Fruit fly (Drosophila melanogaster) whole organism, embryonic: ENCODE data around the gene CG12290.

Experiments used
- Abd-B ChIP-seq: fragments of 200-800 bp; sonication (Bioruptor generic); optimal IDR thresholded peaks from 2 replicates; lab custom pipeline; 2018; ENCODE audit warnings: missing biosample characterization, mild to moderate bottlenecking, missing genetic modification characterization, moderate library complexity
- Atf6 ChIP-seq: fragments of 200-800 bp; sonication (Bioruptor generic); IDR thresholded peaks from 2 replicates; pipeline ENCODE4 v1.3.6; 2022; ENCODE audit warnings: missing biosample characterization, missing genetic modification characterization
- CG1024 ChIP-seq: fragments of 200-800 bp; sonication (Bioruptor generic); IDR thresholded peaks from 2 replicates; pipeline ENCODE4 v1.3.6; 2022; ENCODE audit warnings: missing biosample characterization, missing genetic modification characterization
- CG10274 ChIP-seq: fragments of 200-800 bp; sonication (Bioruptor generic); optimal IDR thresholded peaks from 3 replicates; lab custom pipeline; 2017; ENCODE audit warnings: missing biosample characterization, mild to moderate bottlenecking, missing genetic modification characterization
- CG10366 ChIP-seq: fragments of 200-800 bp; sonication (Bioruptor generic); IDR thresholded peaks from 2 replicates; pipeline ENCODE4 v1.3.6; 2022; ENCODE audit warnings: missing biosample characterization, missing genetic modification characterization
- CG10979 ChIP-seq: fragments of 200-800 bp; sonication (Bioruptor generic); optimal IDR thresholded peaks from 2 replicates; lab custom pipeline; 2018; ENCODE audit warnings: missing biosample characterization, mild to moderate bottlenecking, missing genetic modification characterization, moderate library complexity
- CG12942 ChIP-seq: fragments of 200-800 bp; sonication (Bioruptor generic); optimal IDR thresholded peaks from 3 replicates; lab custom pipeline; 2016; ENCODE audit warnings: missing biosample characterization, missing genetic modification characterization
- CG13424 ChIP-seq: fragments of 200-800 bp; sonication (Bioruptor generic); optimal IDR thresholded peaks from 2 replicates; lab custom pipeline; 2019; ENCODE audit warnings: missing biosample characterization, mild to moderate bottlenecking, missing genetic modification characterization, moderate library complexity
- CG13894 ChIP-seq: fragments of 200-800 bp; sonication (Bioruptor generic); optimal IDR thresholded peaks from 3 replicates; lab custom pipeline; 2018; ENCODE audit warnings: missing biosample characterization, mild to moderate bottlenecking, missing genetic modification characterization, moderate library complexity
- CG14014 ChIP-seq: fragments of 200-800 bp; sonication (Bioruptor generic); IDR thresholded peaks from 2 replicates; pipeline ENCODE4 v1.3.6; 2022; ENCODE audit warnings: missing biosample characterization, missing genetic modification characterization
- CG15011 ChIP-seq: fragments of 200-800 bp; sonication (Bioruptor generic); optimal IDR thresholded peaks from 3 replicates; lab custom pipeline; 2018; ENCODE audit warnings: missing biosample characterization, mild to moderate bottlenecking, missing genetic modification characterization
- CG15601 ChIP-seq: fragments of 200-800 bp; sonication (Bioruptor generic); optimal IDR thresholded peaks from 3 replicates; lab custom pipeline; 2019; ENCODE audit warnings: missing biosample characterization, mild to moderate bottlenecking, missing genetic modification characterization, moderate library complexity
- CG2678 ChIP-seq: fragments of 200-800 bp; sonication (Bioruptor generic); optimal IDR thresholded peaks from 3 replicates; lab custom pipeline; 2019; ENCODE audit warnings: missing biosample characterization, mild to moderate bottlenecking, missing genetic modification characterization, moderate library complexity
- CG32772 ChIP-seq: fragments of 200-800 bp; sonication (Bioruptor generic); IDR thresholded peaks from 2 replicates; pipeline ENCODE4 v1.3.6; 2022; ENCODE audit warnings: missing biosample characterization, missing genetic modification characterization
- CG4360 ChIP-seq: fragments of 200-800 bp; sonication (Bioruptor generic); IDR thresholded peaks from 2 replicates; pipeline ENCODE4 v1.3.6; 2022; ENCODE audit warnings: missing biosample characterization, missing genetic modification characterization
- CG6254 ChIP-seq: fragments of 200-800 bp; sonication (Bioruptor generic); optimal IDR thresholded peaks from 3 replicates; lab custom pipeline; 2017; ENCODE audit warnings: mild to moderate bottlenecking, missing biosample characterization, missing genetic modification reagents, missing genetic modification characterization
- CG6654 ChIP-seq: fragments of 200-800 bp; sonication (Bioruptor generic); optimal IDR thresholded peaks from 2 replicates; lab custom pipeline; 2017; ENCODE audit warnings: missing biosample characterization, mild to moderate bottlenecking, missing genetic modification characterization
- CG6854 ChIP-seq: fragments of 200-800 bp; sonication (Bioruptor generic); optimal IDR thresholded peaks from 3 replicates; lab custom pipeline; 2017; ENCODE audit warnings: missing biosample characterization, mild to moderate bottlenecking, missing genetic modification characterization
- CG7271 ChIP-seq: fragments of 200-800 bp; sonication (Bioruptor generic); optimal IDR thresholded peaks from 2 replicates; lab custom pipeline; 2018; ENCODE audit warnings: missing biosample characterization, mild to moderate bottlenecking, missing genetic modification characterization, moderate library complexity
- CG7372 ChIP-seq: fragments of 200-800 bp; sonication (Bioruptor generic); IDR thresholded peaks from 2 replicates; pipeline ENCODE4 v1.3.6; 2022; ENCODE audit warnings: missing biosample characterization, missing genetic modification characterization
- CG8359 ChIP-seq: fragments of 200-800 bp; sonication (Bioruptor generic); optimal IDR thresholded peaks from 2 replicates; lab custom pipeline; 2017; ENCODE audit warnings: missing biosample characterization, mild to moderate bottlenecking, missing genetic modification characterization, borderline replicate concordance
- CG9215 ChIP-seq: fragments of 200-800 bp; sonication (Bioruptor generic); IDR thresholded peaks from 2 replicates; pipeline ENCODE4 v1.3.6; 2022; ENCODE audit warnings: missing biosample characterization, missing genetic modification characterization
- CG9609 ChIP-seq: fragments of 200-800 bp; sonication (Bioruptor generic); optimal IDR thresholded peaks from 3 replicates; lab custom pipeline; 2016; ENCODE audit warnings: missing biosample characterization, missing genetic modification characterization
- CG9876 ChIP-seq: fragments of 200-800 bp; sonication (Bioruptor generic); optimal IDR thresholded peaks from 2 replicates; lab custom pipeline; 2016; ENCODE audit warnings: missing biosample characterization, missing genetic modification characterization
- Dll ChIP-seq: fragments of 200-800 bp; sonication (Bioruptor generic); IDR thresholded peaks from 4 replicates; pipeline ENCODE4 v1.3.6; 2022; ENCODE audit warnings: missing biosample characterization, missing genetic modification characterization; ENCODE audit not compliant: partially characterized antibody
- Doc2 ChIP-seq: fragments of 200-800 bp; sonication (Bioruptor generic); IDR thresholded peaks from 2 replicates; pipeline ENCODE4 v1.3.6; 2022; ENCODE audit warnings: missing biosample characterization, missing genetic modification characterization
- ERR ChIP-seq: fragments of 200-800 bp; sonication (Bioruptor generic); optimal IDR thresholded peaks from 2 replicates; lab custom pipeline; 2016; ENCODE audit warnings: missing biosample characterization, missing genetic modification characterization
- Fer1 ChIP-seq: fragments of 200-800 bp; sonication (Bioruptor generic); optimal IDR thresholded peaks from 2 replicates; lab custom pipeline; 2017; ENCODE audit warnings: missing biosample characterization, mild to moderate bottlenecking, missing genetic modification characterization
- Gug ChIP-seq: fragments of 200-800 bp; sonication (Bioruptor generic); IDR thresholded peaks from 4 replicates; pipeline ENCODE4 v1.3.6; 2022; ENCODE audit warnings: missing biosample characterization, missing genetic modification characterization
- HLH4C ChIP-seq: fragments of 200-800 bp; sonication (Bioruptor generic); IDR thresholded peaks from 3 replicates; pipeline ENCODE4 v1.3.6; 2022; ENCODE audit warnings: missing biosample characterization, missing genetic modification characterization; ENCODE audit not compliant: partially characterized antibody
- HmgZ ChIP-seq: fragments of 200-800 bp; sonication (Bioruptor generic); optimal IDR thresholded peaks from 2 replicates; lab custom pipeline; 2018; ENCODE audit warnings: missing biosample characterization, mild to moderate bottlenecking, missing genetic modification characterization
- Jarid2 ChIP-seq: fragments of 200-800 bp; sonication (Bioruptor generic); optimal IDR thresholded peaks from 3 replicates; lab custom pipeline; 2017; ENCODE audit warnings: mild to moderate bottlenecking, missing biosample characterization, missing genetic modification reagents, missing genetic modification characterization
- Med ChIP-seq: fragments of 200-800 bp; sonication (Bioruptor generic); peaks from one replicate; lab custom pipeline; 2016; ENCODE audit warnings: missing biosample characterization, missing genetic modification characterization, mild to moderate bottlenecking, inconsistent platforms, moderate library complexity
- Ravus ChIP-seq: fragments of 200-800 bp; sonication (Bioruptor generic); IDR thresholded peaks from 2 replicates; pipeline ENCODE4 v1.3.6; 2022; ENCODE audit warnings: missing biosample characterization, missing genetic modification characterization
- Taf1 ChIP-seq: fragments of 200-800 bp; sonication (Bioruptor generic); IDR thresholded peaks from 2 replicates; pipeline ENCODE4 v1.3.6; 2022; ENCODE audit warnings: missing biosample characterization, missing genetic modification characterization
- dan ChIP-seq: fragments of 200-800 bp; sonication (Bioruptor generic); IDR thresholded peaks from 2 replicates; pipeline ENCODE4 v1.3.6; 2022; ENCODE audit warnings: missing biosample characterization, missing genetic modification characterization
- dimm ChIP-seq: fragments of 200-800 bp; sonication (Bioruptor generic); IDR thresholded peaks from 2 replicates; pipeline ENCODE4 v1.3.6; 2022; ENCODE audit warnings: missing biosample characterization, missing genetic modification characterization
- dmrt99B ChIP-seq: fragments of 200-800 bp; sonication (Bioruptor generic); optimal IDR thresholded peaks from 2 replicates; lab custom pipeline; 2018; ENCODE audit warnings: missing biosample characterization, mild to moderate bottlenecking, missing genetic modification characterization, moderate library complexity
- ftz-f1 ChIP-seq: fragments of 200-800 bp; sonication (Bioruptor generic); optimal IDR thresholded peaks from 2 replicates; lab custom pipeline; 2016; ENCODE audit warnings: missing biosample characterization, missing genetic modification characterization
- gsb ChIP-seq: fragments of 200-800 bp; sonication (Bioruptor generic); IDR thresholded peaks from 2 replicates; pipeline ENCODE4 v1.3.6; 2022; ENCODE audit warnings: missing biosample characterization, missing genetic modification characterization
- klu ChIP-seq: fragments of 200-800 bp; sonication (Bioruptor generic); IDR thresholded peaks from 2 replicates; pipeline ENCODE4 v1.3.6; 2022; ENCODE audit warnings: missing biosample characterization, missing genetic modification characterization
- odd ChIP-seq: fragments of 200-800 bp; sonication (Bioruptor generic); optimal IDR thresholded peaks from 2 replicates; lab custom pipeline; 2017; ENCODE audit warnings: missing biosample characterization, mild to moderate bottlenecking, missing genetic modification characterization
- pan ChIP-seq, 4 experiments: fragments of >200 bp in 3 of 4; fragments of 200-800 bp in 1 of 4; sonication (Bioruptor generic) in 1 of 4; optimal IDR thresholded peaks in 3 of 4; IDR thresholded peaks in 1 of 4; 2 replicates each; pipeline versions ENCODE4 v1.3.6 to Lab custom; 2017 to 2022; ENCODE audit warnings: missing biosample characterization in 2 of 4, missing genetic modification characterization in 2 of 4, mixed read lengths in 1 of 4
- prd ChIP-seq, 3 experiments: fragments of >200 bp in 2 of 3; fragments of 200-800 bp in 1 of 3; sonication (Bioruptor generic) in 1 of 3; optimal IDR thresholded peaks in 2 of 3; IDR thresholded peaks in 1 of 3; 2 replicates in 2 of 3; 3 replicates in 1 of 3; pipeline versions ENCODE4 v1.3.6 to Lab custom; 2017 to 2022; ENCODE audit warnings: missing biosample characterization in 1 of 3, missing genetic modification characterization in 1 of 3
- sd ChIP-seq: fragments of 200-800 bp; sonication (Bioruptor generic); optimal IDR thresholded peaks from 3 replicates; lab custom pipeline; 2018; ENCODE audit warnings: missing biosample characterization, mild to moderate bottlenecking, missing genetic modification characterization, moderate library complexity
- slp2 ChIP-seq: fragments of 200-800 bp; sonication (Bioruptor generic); optimal IDR thresholded peaks from 2 replicates; lab custom pipeline; 2016; ENCODE audit warnings: missing biosample characterization, missing genetic modification characterization
- sr ChIP-seq: fragments of 200-800 bp; sonication (Bioruptor generic); IDR thresholded peaks from 3 replicates; pipeline ENCODE4 v1.3.6; 2022; ENCODE audit warnings: missing biosample characterization, missing genetic modification characterization
- sug ChIP-seq: fragments of 200-800 bp; optimal IDR thresholded peaks from 2 replicates; lab custom pipeline; 2019; ENCODE audit warnings: missing biosample characterization, mild to moderate bottlenecking, missing genetic modification characterization, moderate library complexity
- trh ChIP-seq: fragments of 200-800 bp; sonication (Bioruptor generic); optimal IDR thresholded peaks from 2 replicates; lab custom pipeline; 2016; ENCODE audit warnings: missing biosample characterization, missing genetic modification characterization
- zfh2 ChIP-seq: fragments of 200-800 bp; sonication (Bioruptor generic); optimal IDR thresholded peaks from 2 replicates; lab custom pipeline; 2016; ENCODE audit warnings: missing biosample characterization, missing genetic modification characterization

Gene CG12290

DNA sequence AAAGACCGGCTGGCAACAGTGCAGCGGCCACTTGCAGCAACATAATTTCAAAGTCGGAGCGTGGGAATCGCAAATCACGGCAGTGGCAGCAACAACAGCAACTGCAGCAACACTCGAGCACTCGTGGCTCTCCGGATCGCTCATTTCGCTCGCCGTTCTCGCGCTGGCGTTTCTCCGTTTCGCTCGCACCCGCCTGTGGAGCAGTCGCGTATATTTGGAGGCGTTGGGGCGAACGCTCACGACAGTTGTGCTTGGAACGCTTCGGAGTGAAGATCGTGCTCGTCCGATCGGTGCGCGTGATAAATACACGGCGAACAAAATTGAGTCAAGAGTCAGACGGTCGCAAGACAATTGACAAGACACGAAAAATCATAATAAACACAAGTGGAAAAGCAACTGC, at the start of gene CG12290 (continued):
- TF ChIP-seq pan (optimal IDR thresholded peaks at IDR 0.05; lab: Kevin White, UChicago) (no peak), pan (GFP tag; optimal IDR thresholded peaks at IDR 0.05 in 1 of 2, IDR thresholded peaks at IDR 0.05 in 1 of 2) (peak in 1 of 2 experiments; percentile 25), CG6654 (no peak), sr (GFP tag; lab: Robert Waterston, UW) (peak; percentile 62; the same call in 1 of the 3 replicates), ERR (peak; percentile 31), CG12942 (GFP tag; lab: Kevin White, UChicago) (no peak), CG10979 (no peak), Fer1 (GFP tag; lab: Kevin White, UChicago) (peak; percentile 21), klu (GFP tag; lab: Robert Waterston, UW) (no peak), HmgZ (tag; lab: Kevin White, UChicago) (peak; percentile 34), trh (GFP tag; lab: Kevin White, UChicago) (no peak), CG6254 (GFP tag; lab: Kevin White, UChicago) (no peak), Ravus (GFP tag; lab: Robert Waterston, UW) (no peak), gsb (GFP tag; lab: Robert Waterston, UW) (0 out of 2 replicates have a peak, but pooled peaks have one; percentile 38), Jarid2 (GFP tag; lab: Kevin White, UChicago) (peak; percentile 96), CG9876 (GFP tag; lab: Kevin White, UChicago) (no peak), CG1024 (GFP tag; lab: Robert Waterston, UW) (no peak), CG15011 (GFP tag; lab: Kevin White, UChicago) (no peak), CG13894 (tag; lab: Kevin White, UChicago) (no peak), dan (GFP tag; lab: Robert Waterston, UW) (no peak), CG4360 (GFP tag; lab: Robert Waterston, UW) (peak; percentile 78), CG13424 (no peak), Med (GFP tag; lab: Kevin White, UChicago) (peak; percentile 93), CG7372 (GFP tag; lab: Robert Waterston, UW) (0 out of 2 replicates have a peak, but pooled peaks have one; percentile 6), Abd-B (GFP tag; lab: Kevin White, UChicago) (no peak), slp2 (GFP tag; lab: Kevin White, UChicago) (no peak), CG10274 (no peak), CG8359 (no peak), CG32772 (GFP tag; lab: Robert Waterston, UW) (no peak), odd (GFP tag; lab: Kevin White, UChicago) (peak; percentile 13), CG9609 (GFP tag; lab: Kevin White, UChicago) (no peak), Gug (no peak), prd (optimal IDR thresholded peaks at IDR 0.05; lab: Kevin White, UChicago) (no peak), prd (GFP tag; IDR thresholded peaks at IDR 0.05; lab: Robert Waterston, UW) (0 out of 3 replicates have a peak, but pooled peaks have one; percentile 32), Doc2 (GFP tag; lab: Robert Waterston, UW) (no peak), Dll (peak; percentile 62; the same call in 3 of the 4 replicates), CG9215 (GFP tag; lab: Robert Waterston, UW) (no peak), CG15601 (tag; lab: Kevin White, UChicago) (no peak), ftz-f1 (GFP tag; lab: Kevin White, UChicago) (peak; percentile 50), Taf1 (no peak), HLH4C (peak; percentile 21; the same call in 2 of the 3 replicates), CG14014 (GFP tag; lab: Robert Waterston, UW) (peak; percentile 60; the same call in 1 of the 2 replicates), Atf6 (no peak), dmrt99B (tag; lab: Kevin White, UChicago) (peak; percentile 25), CG10366 (GFP tag; lab: Robert Waterston, UW) (no peak), CG7271 (no peak), sug (tag; lab: Kevin White, UChicago) (peak; percentile 22), dimm (GFP tag; lab: Robert Waterston, UW) (no peak), CG2678 (peak; percentile 26), zfh2 (GFP tag; lab: Kevin White, UChicago) (no peak), sd (tag; lab: Kevin White, UChicago) (peak; percentile 27), CG6854 (GFP tag; lab: Kevin White, UChicago) (no peak)
